Worm (Caenorhabditis elegans): ENCODE measurements around the gene T25D1.2.

DNA sequence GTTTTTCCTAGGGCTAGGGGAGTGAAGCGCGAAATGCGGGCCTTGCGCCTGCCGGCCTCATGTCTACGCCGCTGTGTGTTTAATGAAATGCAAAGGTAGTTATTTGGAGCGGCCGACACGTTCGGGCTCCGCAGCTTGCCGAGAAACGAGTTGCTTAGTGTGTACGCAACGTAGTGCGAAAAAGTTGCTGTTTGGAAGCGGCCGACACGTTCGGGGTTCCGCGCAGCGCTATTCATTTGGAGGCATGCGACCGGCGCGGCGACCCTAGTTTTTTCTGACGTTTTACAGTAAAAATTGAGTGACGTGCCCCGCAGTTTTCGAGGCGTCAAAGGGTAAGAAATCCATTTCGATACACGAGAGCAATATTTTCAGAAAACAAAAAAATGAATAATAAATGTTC is 30.3 kb downstream of the T25D1.2 start:
- TF ChIP-seq B0336.3 (GFP tag; IDR thresholded peaks at IDR 0.05) (no peak), Y53G8AR.9 (GFP tag; conservative IDR thresholded peaks at IDR 0.05) (no peak), him-1 (tag; optimal IDR thresholded peaks at IDR 0.05) (no peak)

Measured in whole organism, young adult.